Fruit fly (Drosophila melanogaster): ENCODE measurements around the gene TAF1B.

The TAF1B gene

DNA sequence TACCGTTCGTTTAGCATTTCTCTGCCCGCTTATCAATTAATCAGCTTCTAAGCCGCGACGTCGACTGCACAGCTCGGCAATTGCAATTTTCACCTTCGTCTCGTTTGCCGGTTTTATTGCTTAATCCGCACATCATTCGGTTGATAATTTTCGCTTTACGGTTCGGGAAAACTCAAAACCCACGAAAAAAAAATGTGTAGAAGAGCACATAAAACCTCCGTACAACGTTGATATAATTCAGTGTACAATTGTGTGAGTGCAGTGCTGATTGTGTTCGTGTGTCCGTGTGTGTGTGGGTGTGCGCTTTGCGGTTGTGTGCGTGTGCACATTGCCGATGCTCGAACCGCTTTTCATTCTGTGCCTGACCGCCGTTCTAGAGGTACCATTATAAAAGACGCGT is 31.8 kb downstream of the TAF1B start, which contains the start of gene CAH7:
TSS of gene CAH7 (plus strand) at position 43 of the 400 bp plus-strand sequence.
- TF ChIP-seq CG15269 (tag; optimal IDR thresholded peaks at IDR 0.05) (no peak), CG15479 (GFP tag; optimal IDR thresholded peaks at IDR 0.05) (peak; percentile 82), Rfx (GFP tag; IDR thresholded peaks at IDR 0.05) (no peak), CG1832 (GFP tag; optimal IDR thresholded peaks at IDR 0.05) (no peak), CG15073 (GFP tag; optimal IDR thresholded peaks at IDR 0.05) (no peak), fru (optimal IDR thresholded peaks at IDR 0.05) (no peak), CG11093 (GFP tag; IDR thresholded peaks at IDR 0.05) (0 out of 3 replicates have a peak, but pooled peaks have one; percentile 2), Med (GFP tag) (peak; percentile 13), CG12659 (GFP tag; optimal IDR thresholded peaks at IDR 0.05) (no peak), Hr39 (optimal IDR thresholded peaks at IDR 0.05) (no peak), hkb (optimal IDR thresholded peaks at IDR 0.05) (no peak), hkb (GFP tag; IDR thresholded peaks at IDR 0.05) (0 out of 2 replicates have a peak, but pooled peaks have one; percentile 2), ind (GFP tag; optimal IDR thresholded peaks at IDR 0.05) (no peak), cg (GFP tag; optimal IDR thresholded peaks at IDR 0.05) (peak; percentile 82), CG8478 (optimal IDR thresholded peaks at IDR 0.05) (peak; percentile 22), CG12744 (GFP tag; optimal IDR thresholded peaks at IDR 0.05) (no peak), CG1792 (GFP tag; optimal IDR thresholded peaks at IDR 0.05) (no peak), chinmo (GFP tag; IDR thresholded peaks at IDR 0.05; ENCODE audit: partially characterized antibody) (0 out of 4 replicates have a peak, but pooled peaks have one; percentile 59), CG12391 (tag; optimal IDR thresholded peaks at IDR 0.05) (no peak), CG15696 (tag; optimal IDR thresholded peaks at IDR 0.05) (no peak), cad (GFP tag; optimal IDR thresholded peaks at IDR 0.05) (peak; percentile 42)

DNA sequence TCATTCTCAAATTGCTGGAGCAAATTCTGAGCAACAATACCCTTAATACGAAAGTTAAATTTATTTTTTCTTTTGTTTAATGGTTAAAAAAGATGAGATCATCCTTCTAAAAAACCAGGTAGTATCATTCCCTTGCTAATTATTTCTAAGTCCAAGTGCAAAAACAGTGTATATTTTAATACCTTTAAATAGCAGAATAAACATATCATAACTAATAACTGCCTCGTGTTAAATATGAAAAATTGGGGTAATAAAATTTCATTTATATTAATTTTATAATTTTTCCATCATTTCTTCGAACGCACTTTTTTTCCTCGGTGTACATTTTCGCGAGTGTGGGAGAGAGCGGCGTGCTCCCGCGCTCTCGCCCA is 32.2 kb downstream of the TAF1B start:
- no peak for TF ChIP-seq Poxn (GFP tag; IDR thresholded peaks at IDR 0.05)
- TF ChIP-seq pum (GFP tag; optimal IDR thresholded peaks at IDR 0.05) = no peak
- TF ChIP-seq Oli (tag; optimal IDR thresholded peaks at IDR 0.05) = peak; percentile 24
- TF ChIP-seq CG3163 (GFP tag; optimal IDR thresholded peaks at IDR 0.05) = no peak
- no peak for TF ChIP-seq pan (optimal IDR thresholded peaks at IDR 0.05)
- TF ChIP-seq pan (GFP tag; optimal IDR thresholded peaks at IDR 0.05 in 1 of 2, IDR thresholded peaks at IDR 0.05 in 1 of 2) = peak in 1 of 2 experiments; percentile 7
- TF ChIP-seq CG15696 (tag; optimal IDR thresholded peaks at IDR 0.05) = peak; percentile 24
- no peak for TF ChIP-seq NfI (GFP tag; optimal IDR thresholded peaks at IDR 0.05)
- TF ChIP-seq Meics (GFP tag; optimal IDR thresholded peaks at IDR 0.05) = peak; percentile 12
- peak; percentile 25 for TF ChIP-seq az2 (GFP tag; optimal IDR thresholded peaks at IDR 0.05)
- no peak for TF ChIP-seq salm (tag; optimal IDR thresholded peaks at IDR 0.05)
- TF ChIP-seq gem (tag; optimal IDR thresholded peaks at IDR 0.05) = peak; percentile 55
- peak; percentile 31 for TF ChIP-seq Sox100B (GFP tag; optimal IDR thresholded peaks at IDR 0.05)
- TF ChIP-seq trem (tag; optimal IDR thresholded peaks at IDR 0.05) = peak; percentile 0
- peak; percentile 42 for TF ChIP-seq phol (tag; optimal IDR thresholded peaks at IDR 0.05)
- TF ChIP-seq grau (tag; optimal IDR thresholded peaks at IDR 0.05) = peak; percentile 33
- TF ChIP-seq CG13424 (tag; optimal IDR thresholded peaks at IDR 0.05) = peak; percentile 7
- no peak for TF ChIP-seq CG3726 (GFP tag; IDR thresholded peaks at IDR 0.05)
- TF ChIP-seq CG12155 (GFP tag; optimal IDR thresholded peaks at IDR 0.05) = peak; percentile 2
- no peak for TF ChIP-seq gsb-n (tag; optimal IDR thresholded peaks at IDR 0.05)
- TF ChIP-seq cato (GFP tag; optimal IDR thresholded peaks at IDR 0.05; ENCODE audit: borderline replicate concordance) = no peak
- no peak for TF ChIP-seq scrt (GFP tag; optimal IDR thresholded peaks at IDR 0.05)
- TF ChIP-seq CG17361 (GFP tag; IDR thresholded peaks at IDR 0.05) = peak; percentile 53; the same call in 2 of the 3 replicates
- TF ChIP-seq dmrt99B (tag; optimal IDR thresholded peaks at IDR 0.05) = peak; percentile 5
- no peak for TF ChIP-seq hkb (optimal IDR thresholded peaks at IDR 0.05)
- 0 out of 2 replicates have a peak, but pooled peaks have one; percentile 7 for TF ChIP-seq hkb (GFP tag; IDR thresholded peaks at IDR 0.05)
- peak; percentile 4 for TF ChIP-seq CG3281 (GFP tag; optimal IDR thresholded peaks at IDR 0.05)
- TF ChIP-seq CG42726 (GFP tag; IDR thresholded peaks at IDR 0.05; ENCODE audit: partially characterized antibody) = no peak
- no peak for TF ChIP-seq B-H1 (GFP tag; IDR thresholded peaks at IDR 0.05)
- TF ChIP-seq CG14710 (tag; optimal IDR thresholded peaks at IDR 0.05) = peak; percentile 16
- peak; percentile 50 for TF ChIP-seq CG10979 (tag; optimal IDR thresholded peaks at IDR 0.05)
- peak in 1 of 2 experiments; percentile 37 for TF ChIP-seq bsh (GFP tag; optimal IDR thresholded peaks at IDR 0.05)
- TF ChIP-seq CG18764 (GFP tag; optimal IDR thresholded peaks at IDR 0.05) = no peak
